Worm (Caenorhabditis elegans) whole organism, L3 larva: ENCODE measurements around the gene Y16E11A.4.
"Not testable (repeated sequence)": the region's sequence is repeated elsewhere in the genome, so short reads cannot be mapped to it uniquely, and the experiment has no call there.

ENCODE experiments used
- aly-2 ChIP-seq: fragments of 150-350 bp; optimal IDR thresholded peaks from 2 replicates; lab custom pipeline; 2014; ENCODE audit warnings: missing biosample characterization, missing genetic modification characterization
- ama-1 ChIP-seq: fragments of 150-350 bp; optimal IDR thresholded peaks from 2 replicates; lab custom pipeline; 2018
- ceh-28 ChIP-seq: fragments of 150-350 bp; optimal IDR thresholded peaks from 2 replicates; lab custom pipeline; 2014; ENCODE audit warnings: missing biosample characterization, missing genetic modification reagents, missing genetic modification characterization
- ceh-82 ChIP-seq: fragments of 150-350 bp; optimal IDR thresholded peaks from 2 replicates; lab custom pipeline; 2014; ENCODE audit warnings: missing biosample characterization, missing genetic modification characterization
- ceh-9 ChIP-seq: sonication (generic microtip); optimal IDR thresholded peaks from 2 replicates; lab custom pipeline; 2018; ENCODE audit warnings: missing biosample characterization, missing genetic modification characterization
- daf-12 ChIP-seq: fragments of 150-350 bp; optimal IDR thresholded peaks from 2 replicates; lab custom pipeline; 2014; ENCODE audit warnings: missing biosample characterization, missing genetic modification reagents, missing genetic modification characterization
- egl-27 ChIP-seq: sonication (generic microtip); optimal IDR thresholded peaks from 4 replicates; lab custom pipeline; 2017; ENCODE audit warnings: missing biosample characterization, missing genetic modification reagents, missing genetic modification characterization
- elt-1 ChIP-seq: fragments of 150-350 bp; optimal IDR thresholded peaks from 2 replicates; lab custom pipeline; 2014; ENCODE audit warnings: missing biosample characterization, missing genetic modification characterization
- elt-2 ChIP-seq: sonication (generic microtip); optimal IDR thresholded peaks from 2 replicates; lab custom pipeline; 2016; ENCODE audit warnings: missing genetic modification reagents, mild to moderate bottlenecking, missing genetic modification characterization, missing compliant biosample characterization
- eor-1 ChIP-seq, 2 experiments: fragments of 150-350 bp; optimal IDR thresholded peaks; 2 replicates each; lab custom pipeline; 2014 to 2018; ENCODE audit warnings: missing biosample characterization in 2 of 2, missing genetic modification characterization in 2 of 2
- fos-1 ChIP-seq: fragments of 150-350 bp; optimal IDR thresholded peaks from 2 replicates; lab custom pipeline; 2014; ENCODE audit warnings: missing biosample characterization, missing genetic modification characterization
- hmg-11 ChIP-seq: sonication (generic microtip); optimal IDR thresholded peaks from 2 replicates; lab custom pipeline; 2016; ENCODE audit warnings: missing genetic modification characterization, missing compliant biosample characterization
- jun-1 ChIP-seq: fragments of 150-350 bp; optimal IDR thresholded peaks from 2 replicates; lab custom pipeline; 2014; ENCODE audit warnings: missing biosample characterization, missing genetic modification reagents, missing genetic modification characterization
- lin-15B ChIP-seq: fragments of 150-350 bp; optimal IDR thresholded peaks from 2 replicates; lab custom pipeline; 2014; ENCODE audit warnings: missing biosample characterization, missing genetic modification characterization
- lin-39 ChIP-seq: fragments of 150-350 bp; optimal IDR thresholded peaks from 2 replicates; lab custom pipeline; 2018; ENCODE audit warnings: missing biosample characterization, missing genetic modification reagents, missing genetic modification characterization
- lsy-12 ChIP-seq: sonication (generic microtip); optimal IDR thresholded peaks from 2 replicates; lab custom pipeline; 2016; ENCODE audit warnings: mild to moderate bottlenecking, missing genetic modification characterization, missing compliant biosample characterization
- mdl-1 ChIP-seq: fragments of 150-350 bp; optimal IDR thresholded peaks from 2 replicates; lab custom pipeline; 2014; ENCODE audit warnings: missing biosample characterization, missing genetic modification characterization
- mml-1 ChIP-seq: fragments of 150-350 bp; sonication (generic microtip); optimal IDR thresholded peaks from 3 replicates; lab custom pipeline; 2014; ENCODE audit warnings: missing biosample characterization, missing genetic modification characterization
- nhr-11 ChIP-seq: fragments of 150-350 bp; optimal IDR thresholded peaks from 2 replicates; lab custom pipeline; 2014; ENCODE audit warnings: missing biosample characterization, missing genetic modification characterization
- nhr-12 ChIP-seq: fragments of 150-350 bp; optimal IDR thresholded peaks from 2 replicates; lab custom pipeline; 2014; ENCODE audit warnings: missing biosample characterization, missing genetic modification characterization
- nhr-23 ChIP-seq: fragments of 150-350 bp; optimal IDR thresholded peaks from 2 replicates; lab custom pipeline; 2014; ENCODE audit warnings: missing biosample characterization, missing genetic modification reagents, missing genetic modification characterization
- nhr-237 ChIP-seq: fragments of 150-350 bp; optimal IDR thresholded peaks from 2 replicates; lab custom pipeline; 2014; ENCODE audit warnings: missing biosample characterization, missing genetic modification characterization
- nhr-25 ChIP-seq: sonication (generic microtip); optimal IDR thresholded peaks from 2 replicates; lab custom pipeline; 2017; ENCODE audit warnings: missing biosample characterization, missing genetic modification characterization
- nhr-28 ChIP-seq: fragments of 150-350 bp; optimal IDR thresholded peaks from 2 replicates; lab custom pipeline; 2014; ENCODE audit warnings: missing biosample characterization, missing genetic modification characterization
- pha-4 ChIP-seq: fragments of 150-350 bp; optimal IDR thresholded peaks from 2 replicates; lab custom pipeline; 2014; ENCODE audit warnings: missing biosample characterization, missing genetic modification reagents, missing genetic modification characterization
- pqm-1 ChIP-seq: fragments of 150-350 bp; optimal IDR thresholded peaks from 2 replicates; lab custom pipeline; 2017; ENCODE audit warnings: missing biosample characterization, missing genetic modification characterization, inconsistent platforms
- skn-1 ChIP-seq: fragments of 150-350 bp; optimal IDR thresholded peaks from 2 replicates; lab custom pipeline; 2014; ENCODE audit warnings: missing biosample characterization, missing genetic modification characterization
- tbx-2 ChIP-seq: sonication (generic microtip); optimal IDR thresholded peaks from 2 replicates; lab custom pipeline; 2016; ENCODE audit warnings: mild to moderate bottlenecking, missing genetic modification characterization, missing compliant biosample characterization
- unc-39 ChIP-seq: sonication (generic microtip); optimal IDR thresholded peaks from 4 replicates; lab custom pipeline; 2017; ENCODE audit warnings: missing biosample characterization, missing genetic modification characterization
- zag-1 ChIP-seq: fragments of 150-350 bp; optimal IDR thresholded peaks from 2 replicates; lab custom pipeline; 2014; ENCODE audit warnings: missing biosample characterization, missing genetic modification characterization
- ztf-11 ChIP-seq: fragments of 150-350 bp; optimal IDR thresholded peaks from 2 replicates; lab custom pipeline; 2014; ENCODE audit warnings: missing biosample characterization, missing genetic modification characterization
- ztf-4 ChIP-seq: fragments of 150-350 bp; optimal IDR thresholded peaks from 2 replicates; lab custom pipeline; 2014; ENCODE audit warnings: missing biosample characterization, missing genetic modification characterization

The Y16E11A.4 gene

DNA sequence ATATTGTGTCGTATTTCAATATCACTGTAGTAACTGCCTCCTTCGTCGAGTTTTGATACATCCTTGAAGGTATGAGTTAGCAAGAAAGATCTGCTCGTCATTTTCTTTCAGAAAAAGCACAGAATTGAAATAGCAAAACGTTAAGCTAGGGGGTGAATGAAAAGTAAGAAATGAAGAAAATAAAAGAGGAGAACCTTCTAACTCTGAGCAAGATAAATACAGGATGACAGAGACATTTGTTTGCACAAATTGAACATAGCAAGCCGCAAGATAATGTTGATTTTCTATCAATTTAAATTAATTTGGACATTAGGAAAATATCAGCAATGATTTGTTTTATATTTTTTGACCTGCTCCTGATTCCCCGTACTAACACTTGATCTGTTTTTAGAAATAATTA lies 31.5 kb upstream of the Y16E11A.4 start, which contains the start of gene math-49:
Gene math-49, minus strand, starts transcription at position 101 of the 400 bp plus-strand sequence.
- TF ChIP-seq nhr-12 (tag; lab: Kevin White, UChicago); eor-1 (tag; optimal IDR thresholded peaks at IDR 0.05; lab: Kevin White, UChicago); pha-4 (tag; lab: Kevin White, UChicago): not testable (repeated sequence)

- peak; percentile 22 for TF ChIP-seq elt-2
- TF ChIP-seq egl-27 (tag; lab: Kevin White, UChicago), result no peak
Measured at ce11 chrII:1989010-1989409, 1.9 kb downstream of the Y16E11A.4 start, which contains the start of gene math-44. Gene math-44, plus strand, starts transcription at chrII:1989310.

DNA sequence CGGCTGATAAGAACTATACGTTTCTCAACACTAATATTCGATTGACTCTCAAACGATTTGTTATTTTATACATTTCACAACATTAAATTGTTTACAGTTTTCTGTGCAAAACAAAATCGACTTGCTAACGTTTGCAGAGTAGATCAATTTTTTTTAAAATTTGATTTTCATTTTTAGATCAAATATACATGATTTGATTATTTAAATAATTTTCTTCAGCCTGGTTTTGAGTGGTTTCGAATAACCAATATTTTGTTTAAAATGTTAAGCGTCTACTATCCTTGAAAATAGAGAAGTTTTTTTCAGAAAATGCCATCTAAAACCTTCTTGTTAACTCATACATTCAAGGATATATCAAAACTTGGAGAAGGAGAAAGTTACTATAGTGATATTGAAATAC lies 6.7 kb downstream of the Y16E11A.4 start, which contains the start of gene math-21:
Gene math-21, plus strand, starts transcription at position 301 of the 400 bp plus-strand sequence.
- TF ChIP-seq hmg-11 (tag; lab: Kevin White, UChicago) (no peak), ceh-82 (tag; lab: Kevin White, UChicago) (no peak), lin-15B (no peak), lin-39 (tag; lab: Kevin White, UChicago) (no peak), elt-2 (no peak), egl-27 (tag; lab: Kevin White, UChicago) (no peak), nhr-11 (tag; lab: Kevin White, UChicago) (no peak), aly-2 (no peak)

ce11 chrII:1995744-1996143 lies 8.7 kb downstream of the Y16E11A.4 start:
- no peak for TF ChIP-seq nhr-12 (tag; lab: Kevin White, UChicago)
- no peak for TF ChIP-seq nhr-23 (tag; lab: Kevin White, UChicago)
- peak; percentile 27 for TF ChIP-seq nhr-11 (tag; lab: Kevin White, UChicago)
- TF ChIP-seq nhr-237 (tag; lab: Kevin White, UChicago), result no peak
- TF ChIP-seq eor-1 (tag; optimal IDR thresholded peaks at IDR 0.05; lab: Kevin White, UChicago), result no peak
- no peak for TF ChIP-seq fos-1 (tag; lab: Kevin White, UChicago)
- TF ChIP-seq nhr-28 (tag; lab: Kevin White, UChicago), result no peak
- TF ChIP-seq tbx-2 (tag; lab: Kevin White, UChicago), result no peak
- peak; percentile 57 for TF ChIP-seq pqm-1 (tag; lab: Kevin White, UChicago)
- TF ChIP-seq skn-1 (tag; lab: Kevin White, UChicago), result no peak
- TF ChIP-seq pha-4 (tag; lab: Kevin White, UChicago), result peak; percentile 34
- TF ChIP-seq elt-2, result peak; percentile 83
- peak; percentile 8 for TF ChIP-seq jun-1 (tag; lab: Kevin White, UChicago)
- TF ChIP-seq daf-12 (tag; lab: Kevin White, UChicago), result no peak
- no peak for TF ChIP-seq zag-1 (tag; lab: Kevin White, UChicago)
- TF ChIP-seq ceh-28 (tag; lab: Kevin White, UChicago), result no peak
- no peak for TF ChIP-seq ama-1 (lab: Kevin White, UChicago)
- TF ChIP-seq, all 47 proteins: peak for 5

ce11 chrII:1996237-1996636 lies 9.2 kb downstream of the Y16E11A.4 start, which contains the start of gene math-20:
Gene math-20, plus strand, starts transcription at chrII:1996537.
- no peak for TF ChIP-seq lsy-12 (tag; lab: Kevin White, UChicago)
- TF ChIP-seq hmg-11 (tag; lab: Kevin White, UChicago), result no peak
- no peak for TF ChIP-seq elt-1 (tag; lab: Kevin White, UChicago)
- no peak for TF ChIP-seq nhr-11 (tag; lab: Kevin White, UChicago)
- no peak for TF ChIP-seq ceh-9 (tag; lab: Kevin White, UChicago)
- TF ChIP-seq mml-1 (tag; lab: Kevin White, UChicago), result no peak
- TF ChIP-seq nhr-25 (tag; lab: Kevin White, UChicago), result no peak
- TF ChIP-seq ztf-11 (tag; lab: Kevin White, UChicago), result no peak
- no peak for TF ChIP-seq nhr-28 (tag; lab: Kevin White, UChicago)
- TF ChIP-seq fos-1 (tag; lab: Kevin White, UChicago), result no peak
- TF ChIP-seq ztf-4 (tag; lab: Kevin White, UChicago), result no peak
- no peak for TF ChIP-seq mdl-1 (tag; lab: Kevin White, UChicago)
- no peak for TF ChIP-seq unc-39 (tag; lab: Kevin White, UChicago)
- TF ChIP-seq egl-27 (tag; lab: Kevin White, UChicago), result no peak
- TF ChIP-seq, all 47 proteins: peak for 0

- TF ChIP-seq ceh-82, nhr-12, nhr-28 (tag; lab: Kevin White, UChicago): not testable (repeated sequence)
Measured at ce11 chrII:1998561-1998960, 11.5 kb downstream of the Y16E11A.4 start, which contains the start of gene math-19. Gene math-19, plus strand, starts transcription at chrII:1998861.
